Fruit fly (Drosophila melanogaster): ENCODE data around the gene CG15478.
A peak's percentile ranks its signal among the peaks of the same experiment; 100 is the strongest.

CG15478 gene

DNA sequence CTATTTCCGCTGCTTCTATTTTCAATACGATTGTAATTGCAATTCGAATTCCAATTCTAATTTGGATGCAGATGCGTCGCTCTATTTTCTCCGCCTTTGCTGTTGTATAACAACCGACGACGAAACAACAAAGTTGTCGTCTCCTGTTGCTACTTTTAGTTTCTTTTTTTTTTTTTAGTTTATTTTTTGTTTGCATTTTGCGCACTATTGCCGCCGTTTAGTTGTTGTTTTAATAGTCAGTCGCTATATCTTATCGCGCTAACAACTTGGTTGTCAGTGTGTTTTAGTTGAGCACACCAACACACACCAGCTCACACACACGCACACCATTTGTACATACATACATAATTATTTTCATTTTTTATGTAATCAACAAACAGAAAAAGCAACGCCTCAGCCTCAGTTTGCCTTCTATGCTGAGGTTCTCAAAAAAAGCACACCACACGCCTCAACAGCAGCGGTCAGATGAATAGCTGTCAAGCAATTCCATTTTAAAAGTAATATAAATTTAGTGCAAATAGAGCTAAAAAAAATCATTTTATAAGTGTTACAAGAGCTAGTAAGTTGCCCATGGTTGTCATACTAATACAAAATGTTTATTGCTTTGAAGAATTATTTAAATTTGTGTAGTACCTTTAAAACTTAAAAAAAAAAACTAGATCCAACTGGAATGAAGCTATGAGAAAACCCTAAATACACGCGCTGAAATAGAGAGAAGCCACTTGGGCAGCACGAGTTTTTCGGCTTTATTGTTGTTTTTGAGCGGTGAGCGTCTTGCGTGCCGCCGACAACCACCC is 16.3 kb downstream of the CG15478 start (continued):
- TF ChIP-seq insv (GFP tag; optimal IDR thresholded peaks at IDR 0.05) (peak in 1 of 2 experiments; percentile 8), CG9437 (GFP tag; optimal IDR thresholded peaks at IDR 0.05) (peak; percentile 63), CG32772 (GFP tag; IDR thresholded peaks at IDR 0.05) (peak; percentile 69), ham (GFP tag; IDR thresholded peaks at IDR 0.05) (peak; percentile 64; the same call in 1 of the 2 replicates), vfl (GFP tag; optimal IDR thresholded peaks at IDR 0.05) (peak; percentile 59), CG14710 (tag; optimal IDR thresholded peaks at IDR 0.05) (peak; percentile 43), D19B (GFP tag; optimal IDR thresholded peaks at IDR 0.05) (peak; percentile 75), gcm (GFP tag; optimal IDR thresholded peaks at IDR 0.05) (peak; percentile 57), CG32532 (GFP tag; IDR thresholded peaks at IDR 0.05) (peak; percentile 85), Hey (tag; optimal IDR thresholded peaks at IDR 0.05) (peak; percentile 4), maf-S (GFP tag; optimal IDR thresholded peaks at IDR 0.05) (peak; percentile 60), Sox100B (GFP tag; optimal IDR thresholded peaks at IDR 0.05) (peak; percentile 74), dpn (GFP tag; optimal IDR thresholded peaks at IDR 0.05) (peak; percentile 24 to 57), Antp (GFP tag; optimal IDR thresholded peaks at IDR 0.05) (no peak), CG4707 (GFP tag; optimal IDR thresholded peaks at IDR 0.05) (peak; percentile 10), Ptx1 (GFP tag; IDR thresholded peaks at IDR 0.05) (peak; percentile 77), ab (GFP tag; optimal IDR thresholded peaks at IDR 0.05) (no peak), CG9797 (GFP tag; optimal IDR thresholded peaks at IDR 0.05) (no peak), CG14441 (GFP tag; IDR thresholded peaks at IDR 0.05) (peak; percentile 64), CG10147 (GFP tag; optimal IDR thresholded peaks at IDR 0.05) (peak; percentile 76), CoRest (tag; optimal IDR thresholded peaks at IDR 0.05) (peak; percentile 83), CG18599 (GFP tag; optimal IDR thresholded peaks at IDR 0.05) (peak; percentile 92), lbe (GFP tag; optimal IDR thresholded peaks at IDR 0.05) (no peak), E2f2 (GFP tag; IDR thresholded peaks at IDR 0.05) (peak; percentile 57), BtbVII (GFP tag; optimal IDR thresholded peaks at IDR 0.05) (peak; percentile 86), C15 (GFP tag; IDR thresholded peaks at IDR 0.05) (0 out of 3 replicates have a peak, but pooled peaks have one; percentile 12), sima (GFP tag; optimal IDR thresholded peaks at IDR 0.05) (no peak), zen (tag; optimal IDR thresholded peaks at IDR 0.05) (peak; percentile 1), z (GFP tag; IDR thresholded peaks at IDR 0.05) (no peak), B-H1 (GFP tag; IDR thresholded peaks at IDR 0.05) (peak; percentile 20; the same call in 1 of the 3 replicates), Fer2 (tag; optimal IDR thresholded peaks at IDR 0.05) (peak; percentile 67), CG17186 (GFP tag; optimal IDR thresholded peaks at IDR 0.05) (no peak), yki (optimal IDR thresholded peaks at IDR 0.05) (no peak), dm (GFP tag; optimal IDR thresholded peaks at IDR 0.05) (no peak), CG10959 (GFP tag; IDR thresholded peaks at IDR 0.05) (no peak), CG3838 (GFP tag; optimal IDR thresholded peaks at IDR 0.05) (peak; percentile 37), CG8089 (GFP tag; optimal IDR thresholded peaks at IDR 0.05) (no peak), bsh (GFP tag; optimal IDR thresholded peaks at IDR 0.05) (peak in 1 of 2 experiments; percentile 67), NfI (GFP tag; optimal IDR thresholded peaks at IDR 0.05) (peak; percentile 75), CG10321 (GFP tag; IDR thresholded peaks at IDR 0.05) (0 out of 2 replicates have a peak, but pooled peaks have one; percentile 27), CG4360 (GFP tag; IDR thresholded peaks at IDR 0.05) (no peak), CG15601 (tag; optimal IDR thresholded peaks at IDR 0.05) (peak; percentile 58), H2.0 (GFP tag; IDR thresholded peaks at IDR 0.05) (peak; percentile 53), schlank (tag; optimal IDR thresholded peaks at IDR 0.05) (peak; percentile 48), cwo (GFP tag; optimal IDR thresholded peaks at IDR 0.05) (peak; percentile 93), CG14860 (GFP tag; IDR thresholded peaks at IDR 0.05; ENCODE audit: partially characterized antibody) (no peak), HHEX (GFP tag; optimal IDR thresholded peaks at IDR 0.05) (peak; percentile 82), CG33557 (GFP tag; optimal IDR thresholded peaks at IDR 0.05) (peak; percentile 4), CG12071 (GFP tag; optimal IDR thresholded peaks at IDR 0.05) (peak; percentile 57)

Measured in whole organism, embryonic.